Fruit fly (Drosophila melanogaster): ENCODE measurements around the gene Fbxl7.
"Not testable (repeated sequence)": the region's sequence is repeated elsewhere in the genome, so short reads cannot be mapped to it uniquely, and the experiment has no call there.

The Fbxl7 gene

DNA sequence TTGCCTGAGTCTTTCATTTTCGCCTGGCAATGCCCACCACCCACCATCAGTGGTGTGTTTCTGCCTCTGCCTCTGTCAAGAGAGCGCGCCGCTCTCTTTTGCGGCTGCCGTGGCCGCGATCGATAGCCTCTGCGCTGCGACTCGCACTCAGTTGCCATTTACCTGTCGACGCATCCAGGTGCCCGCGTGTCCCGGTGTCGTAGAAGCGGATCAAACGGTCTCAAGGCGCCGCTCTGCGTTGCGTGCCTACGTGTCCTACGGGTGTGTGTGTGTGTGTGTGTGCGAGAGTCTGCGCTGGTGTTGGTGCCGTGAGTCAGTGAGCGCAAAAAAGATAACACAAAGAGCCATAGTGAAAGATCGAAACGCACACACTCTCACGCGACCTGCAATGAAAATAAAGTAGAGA, at the start of gene Fbxl7:
Fbxl7 (plus strand) TSS at position 148 of the 406 bp plus-strand sequence.
- TF ChIP-seq Dll (optimal IDR thresholded peaks at IDR 0.05) (no peak), EcR (GFP tag; optimal IDR thresholded peaks at IDR 0.05) (no peak), psq (optimal IDR thresholded peaks at IDR 0.05) (no peak), CG8478 (optimal IDR thresholded peaks at IDR 0.05) (no peak), pan (optimal IDR thresholded peaks at IDR 0.05) (no peak), usp (GFP tag; optimal IDR thresholded peaks at IDR 0.05) (no peak)

DNA sequence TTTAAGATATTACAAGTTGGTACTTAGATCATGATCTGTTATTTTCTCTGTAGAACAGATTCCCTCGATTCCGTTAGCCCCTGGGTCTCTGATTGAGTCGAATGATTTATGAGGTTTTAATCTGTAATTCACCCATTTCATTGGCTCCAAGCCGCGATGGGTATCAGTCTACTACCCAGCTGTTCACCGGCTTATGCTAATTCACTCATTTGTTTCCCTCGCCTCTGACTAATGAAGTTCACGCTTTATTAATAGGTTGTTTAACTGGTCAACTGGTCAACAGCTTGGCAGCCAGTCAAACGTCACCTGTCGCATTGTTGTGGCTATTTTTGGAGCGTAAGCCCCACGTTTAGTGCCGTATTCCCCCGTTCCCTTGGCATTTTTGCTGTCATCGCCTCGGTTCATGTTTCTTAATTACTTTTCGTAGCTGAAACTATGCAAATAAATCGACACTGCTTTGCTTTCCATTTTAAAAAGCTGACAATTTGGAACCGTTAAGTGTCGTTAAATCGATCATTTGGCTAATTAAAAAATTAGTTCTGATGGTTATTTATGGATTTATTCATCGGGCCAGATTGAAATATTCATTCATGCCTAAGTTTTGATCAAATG, 47.8 kb upstream of the Fbxl7 start:
- no peak for TF ChIP-seq usp (GFP tag; optimal IDR thresholded peaks at IDR 0.05)
- TF ChIP-seq CG8478 (optimal IDR thresholded peaks at IDR 0.05), result no peak
- TF ChIP-seq EcR (GFP tag; optimal IDR thresholded peaks at IDR 0.05), result no peak
- TF ChIP-seq pan (optimal IDR thresholded peaks at IDR 0.05), result no peak
- no peak for TF ChIP-seq psq (optimal IDR thresholded peaks at IDR 0.05)
- TF ChIP-seq Dll (optimal IDR thresholded peaks at IDR 0.05), result no peak

- TF ChIP-seq Dll (optimal IDR thresholded peaks at IDR 0.05) (no peak), pan (optimal IDR thresholded peaks at IDR 0.05) (no peak), CG8478 (optimal IDR thresholded peaks at IDR 0.05) (no peak), psq (optimal IDR thresholded peaks at IDR 0.05) (no peak), usp (GFP tag; optimal IDR thresholded peaks at IDR 0.05) (no peak), EcR (GFP tag; optimal IDR thresholded peaks at IDR 0.05) (no peak)
Observed at dm6 chr3R:15875611-15876010, 45.1 kb upstream of the Fbxl7 start, which contains the start of gene CG31183. Gene CG31183 (minus strand): TSS chr3R:15875939.

DNA sequence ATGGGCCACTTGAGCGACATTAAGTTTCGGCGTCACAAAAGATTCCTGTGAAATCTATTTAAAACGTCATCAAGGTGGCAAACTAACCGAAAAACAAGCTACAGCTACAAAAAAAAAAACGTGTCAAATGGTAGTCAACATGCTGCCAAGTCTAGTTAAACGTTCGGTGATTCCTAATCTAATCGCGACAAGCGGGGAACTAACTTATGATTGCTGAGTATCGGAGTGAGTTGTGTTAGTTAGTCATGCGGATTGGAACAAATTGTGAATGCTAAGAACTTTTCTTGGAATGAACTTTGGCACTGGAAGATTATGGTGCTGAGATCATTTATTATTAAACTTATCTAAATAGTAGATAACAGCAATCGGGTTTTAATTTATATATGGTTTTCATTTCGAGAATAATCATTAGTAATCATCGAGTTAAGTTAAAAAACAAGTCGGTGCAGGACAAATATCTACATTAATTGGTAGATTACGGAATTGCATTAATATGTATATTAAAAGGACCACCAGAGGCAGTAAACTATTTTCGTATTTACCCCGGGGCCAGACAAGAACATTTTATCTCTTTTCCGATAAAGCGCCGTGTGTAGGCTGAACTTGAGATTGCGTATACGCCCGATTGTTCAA, 29.4 kb upstream of the Fbxl7 start:
- TF ChIP-seq psq (optimal IDR thresholded peaks at IDR 0.05), result no peak
- no peak for TF ChIP-seq CG8478 (optimal IDR thresholded peaks at IDR 0.05)
- TF ChIP-seq EcR (GFP tag; optimal IDR thresholded peaks at IDR 0.05), result no peak
- no peak for TF ChIP-seq usp (GFP tag; optimal IDR thresholded peaks at IDR 0.05)
- TF ChIP-seq pan (optimal IDR thresholded peaks at IDR 0.05), result no peak
- TF ChIP-seq Dll (optimal IDR thresholded peaks at IDR 0.05), result no peak

DNA sequence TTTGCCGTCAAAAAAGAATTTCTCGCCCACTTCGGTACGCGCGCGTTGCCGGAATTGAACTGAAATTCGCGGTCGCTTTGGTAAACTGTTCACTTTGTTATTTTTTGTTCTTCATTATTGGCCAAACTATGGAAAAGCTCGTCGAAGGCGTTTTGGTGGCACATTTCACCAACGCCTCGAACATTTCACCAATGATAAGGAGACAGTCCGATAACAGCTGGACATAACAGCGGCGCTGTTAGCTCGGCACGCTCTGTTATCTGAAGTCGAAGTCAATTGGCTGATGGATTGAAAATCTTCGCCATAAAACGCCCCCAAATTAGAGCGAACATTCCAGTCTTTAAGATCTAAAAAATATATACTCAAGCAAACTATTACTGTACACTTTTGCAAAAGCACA, 24.7 kb upstream of the Fbxl7 start, which contains the start of gene CG14877:
CG14877 (minus strand) TSS at position 101 of the 400 bp plus-strand sequence.
- no peak for TF ChIP-seq CG8478 (optimal IDR thresholded peaks at IDR 0.05)
- no peak for TF ChIP-seq pan (optimal IDR thresholded peaks at IDR 0.05)
- no peak for TF ChIP-seq EcR (GFP tag; optimal IDR thresholded peaks at IDR 0.05)
- no peak for TF ChIP-seq psq (optimal IDR thresholded peaks at IDR 0.05)
- TF ChIP-seq usp (GFP tag; optimal IDR thresholded peaks at IDR 0.05), result no peak
- no peak for TF ChIP-seq Dll (optimal IDR thresholded peaks at IDR 0.05)

DNA sequence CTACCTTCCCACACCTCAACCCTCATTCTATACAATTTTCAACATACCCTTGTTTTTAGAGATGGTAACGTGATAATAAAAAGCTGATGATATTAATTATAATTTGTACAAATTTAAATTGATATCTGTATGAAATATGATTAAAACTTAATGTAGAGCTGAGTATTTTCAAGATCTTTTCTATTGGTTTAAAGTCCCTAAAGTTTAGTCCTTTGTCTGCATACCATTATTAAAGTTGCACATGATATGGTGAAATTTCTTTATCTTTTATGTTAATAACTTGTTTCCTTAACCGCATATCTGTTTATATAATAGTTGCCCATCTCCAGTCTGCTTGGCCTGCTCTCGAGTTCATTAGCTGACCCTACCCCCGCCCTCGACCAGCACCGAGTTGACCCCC, 22.4 kb upstream of the Fbxl7 start:
- TF ChIP-seq usp (GFP tag; optimal IDR thresholded peaks at IDR 0.05) (no peak), Dll (optimal IDR thresholded peaks at IDR 0.05) (no peak), EcR (GFP tag; optimal IDR thresholded peaks at IDR 0.05) (no peak), psq (optimal IDR thresholded peaks at IDR 0.05) (no peak), pan (optimal IDR thresholded peaks at IDR 0.05) (no peak), CG8478 (optimal IDR thresholded peaks at IDR 0.05) (no peak)

DNA sequence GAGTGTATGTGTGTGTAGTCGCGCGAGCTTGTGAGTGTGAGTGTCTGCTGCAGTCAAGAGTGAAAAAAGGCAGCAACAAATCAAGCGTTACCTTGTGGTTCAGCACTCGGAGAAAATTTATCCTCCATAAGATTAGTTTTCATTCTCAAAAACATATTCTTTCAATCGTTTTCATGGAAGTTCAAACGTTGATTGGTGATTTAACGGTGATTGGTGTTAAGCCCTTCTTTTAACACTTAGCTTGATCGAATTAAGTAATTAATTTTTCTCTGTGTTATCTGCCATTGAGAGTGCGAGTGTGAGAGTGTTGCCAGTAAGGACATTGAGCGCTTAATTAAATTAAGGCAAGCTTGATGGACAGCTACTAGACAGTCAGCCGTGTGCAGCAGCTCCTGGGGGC, 21.0 kb upstream of the Fbxl7 start:
- TF ChIP-seq CG8478 (optimal IDR thresholded peaks at IDR 0.05) (no peak), psq (optimal IDR thresholded peaks at IDR 0.05) (no peak), Dll (optimal IDR thresholded peaks at IDR 0.05) (no peak), pan (optimal IDR thresholded peaks at IDR 0.05) (no peak), EcR (GFP tag; optimal IDR thresholded peaks at IDR 0.05) (no peak), usp (GFP tag; optimal IDR thresholded peaks at IDR 0.05) (no peak)

DNA sequence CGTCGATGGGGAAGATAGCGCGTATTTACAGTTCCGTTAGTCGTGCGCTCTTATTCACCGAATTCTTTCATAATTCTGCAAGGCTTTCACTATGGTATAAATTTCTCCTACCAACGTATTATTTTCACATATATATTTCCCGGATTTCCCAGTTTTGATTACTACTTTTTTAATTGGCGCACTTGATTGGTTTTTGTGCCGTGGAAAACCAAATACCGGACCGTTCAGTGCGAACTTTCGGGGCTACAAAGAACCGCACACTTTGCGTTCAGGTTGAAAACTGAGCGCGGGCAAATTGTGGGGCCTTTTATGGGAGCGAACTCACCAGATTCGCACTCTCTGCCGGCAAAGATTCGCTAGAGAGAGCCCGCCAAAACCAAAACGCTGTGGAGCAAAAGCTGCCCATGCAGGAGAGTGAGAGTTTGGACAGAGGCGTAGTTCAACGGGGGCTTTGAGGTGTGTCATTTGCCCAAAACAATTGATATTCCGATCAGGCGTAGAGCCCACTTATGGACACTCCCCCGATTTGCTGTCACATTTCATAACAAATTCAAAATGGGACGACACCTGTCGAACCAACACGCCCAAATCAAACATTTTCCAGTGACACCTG, 19.5 kb upstream of the Fbxl7 start:
- peak; percentile 96 for TF ChIP-seq Dll (optimal IDR thresholded peaks at IDR 0.05)

- TF ChIP-seq Dll (optimal IDR thresholded peaks at IDR 0.05); EcR (GFP tag; optimal IDR thresholded peaks at IDR 0.05); usp (GFP tag; optimal IDR thresholded peaks at IDR 0.05): not testable (repeated sequence)
Observed at dm6 chr3R:15904543-15904942, 16.2 kb upstream of the Fbxl7 start, which contains the start of gene glob1. Gene glob1 (minus strand): TSS chr3R:15904643.

dm6 chr3R:15908098-15908497, 12.6 kb upstream of the Fbxl7 start, which contains the start of gene EndoU:
Gene EndoU (plus strand): TSS chr3R:15908398.
- not testable (repeated sequence) for TF ChIP-seq CG8478 (optimal IDR thresholded peaks at IDR 0.05); psq (optimal IDR thresholded peaks at IDR 0.05); usp (GFP tag; optimal IDR thresholded peaks at IDR 0.05)

dm6 chr3R:15913231-15913630, 7.5 kb upstream of the Fbxl7 start:
- TF ChIP-seq psq (optimal IDR thresholded peaks at IDR 0.05) (no peak), Dll (optimal IDR thresholded peaks at IDR 0.05) (no peak), CG8478 (optimal IDR thresholded peaks at IDR 0.05) (no peak), pan (optimal IDR thresholded peaks at IDR 0.05) (no peak), EcR (GFP tag; optimal IDR thresholded peaks at IDR 0.05) (no peak), usp (GFP tag; optimal IDR thresholded peaks at IDR 0.05) (no peak)

- no peak for TF ChIP-seq EcR (GFP tag; optimal IDR thresholded peaks at IDR 0.05)
- TF ChIP-seq pan (optimal IDR thresholded peaks at IDR 0.05), result no peak
- no peak for TF ChIP-seq psq (optimal IDR thresholded peaks at IDR 0.05)
- TF ChIP-seq CG8478 (optimal IDR thresholded peaks at IDR 0.05), result no peak
- TF ChIP-seq Dll (optimal IDR thresholded peaks at IDR 0.05), result no peak
- no peak for TF ChIP-seq usp (GFP tag; optimal IDR thresholded peaks at IDR 0.05)
Observed at dm6 chr3R:15917907-15918306, 2.8 kb upstream of the Fbxl7 start, which contains the start of gene CG45105. Gene CG45105 (minus strand): TSS chr3R:15918007.

Data from whole organism.